Fruit fly (Drosophila melanogaster) whole organism, adult: Measurements from ENCODE around the gene Tbh.

ENCODE experiments used
- CG11617 ChIP-seq: fragments of 200-800 bp; sonication (Bioruptor generic); optimal IDR thresholded peaks from 2 replicates; lab custom pipeline; 2017; ENCODE audit warnings: mild to moderate bottlenecking, missing biosample characterization, missing genetic modification reagents, missing genetic modification characterization
- CG12768 ChIP-seq: fragments of 200-800 bp; sonication (Bioruptor generic); optimal IDR thresholded peaks from 2 replicates; lab custom pipeline; 2017; ENCODE audit warnings: missing biosample characterization, missing genetic modification characterization, mild to moderate bottlenecking, moderate library complexity, missing genetic modification reagents
- CG14711 ChIP-seq: fragments of 200-800 bp; sonication (Bioruptor generic); optimal IDR thresholded peaks from 2 replicates; lab custom pipeline; 2018; ENCODE audit warnings: missing biosample characterization, mild to moderate bottlenecking, missing genetic modification characterization, moderate library complexity
- CG1620 ChIP-seq: fragments of 200-800 bp; sonication (Bioruptor generic); optimal IDR thresholded peaks from 2 replicates; lab custom pipeline; 2016; ENCODE audit warnings: missing biosample characterization, missing genetic modification characterization
- CG33017 ChIP-seq: fragments of 200-800 bp; sonication (Bioruptor generic); optimal IDR thresholded peaks from 2 replicates; lab custom pipeline; 2018; ENCODE audit warnings: missing biosample characterization, mild to moderate bottlenecking, missing genetic modification characterization, moderate library complexity
- CG5204 ChIP-seq: fragments of 200-800 bp; sonication (Bioruptor generic); optimal IDR thresholded peaks from 2 replicates; lab custom pipeline; 2016; ENCODE audit warnings: missing biosample characterization, missing genetic modification characterization
- CG7045 ChIP-seq: fragments of 200-800 bp; sonication (Bioruptor generic); optimal IDR thresholded peaks from 2 replicates; lab custom pipeline; 2017; ENCODE audit warnings: missing biosample characterization, mild to moderate bottlenecking, missing genetic modification characterization
- CG7101 ChIP-seq: fragments of 200-800 bp; sonication (Bioruptor generic); optimal IDR thresholded peaks from 2 replicates; lab custom pipeline; 2018; ENCODE audit warnings: missing biosample characterization, mild to moderate bottlenecking, missing genetic modification characterization, moderate library complexity
- Clk ChIP-seq: fragments of 200-800 bp; sonication (Bioruptor generic); optimal IDR thresholded peaks from 2 replicates; lab custom pipeline; 2017; ENCODE audit warnings: missing biosample characterization, missing genetic modification characterization
- Crg-1 ChIP-seq: fragments of 200-800 bp; sonication (Bioruptor generic); optimal IDR thresholded peaks from 2 replicates; lab custom pipeline; 2016; ENCODE audit warnings: missing biosample characterization, missing genetic modification characterization
- Hr96 ChIP-seq: fragments of 200-800 bp; sonication (Bioruptor generic); optimal IDR thresholded peaks from 2 replicates; lab custom pipeline; 2016; ENCODE audit warnings: missing biosample characterization, missing genetic modification characterization
- Mnt ChIP-seq: fragments of 200-800 bp; sonication (Bioruptor generic); optimal IDR thresholded peaks from 2 replicates; lab custom pipeline; 2016; ENCODE audit warnings: missing biosample characterization, mild to moderate bottlenecking, missing genetic modification characterization
- bab1 ChIP-seq: fragments of 200-800 bp; sonication (Bioruptor generic); optimal IDR thresholded peaks from 3 replicates; lab custom pipeline; 2019; ENCODE audit warnings: missing biosample characterization, mild to moderate bottlenecking, missing genetic modification characterization, moderate library complexity
- cic ChIP-seq: fragments of 200-800 bp; sonication (Bioruptor generic); optimal IDR thresholded peaks from 2 replicates; lab custom pipeline; 2017; ENCODE audit warnings: missing biosample characterization, mild to moderate bottlenecking, missing genetic modification characterization, moderate library complexity
- cnc ChIP-seq, 2 experiments: fragments of >200 bp; optimal IDR thresholded peaks; 2 replicates each; lab custom pipeline; 2017
- kay ChIP-seq: fragments of 200-800 bp; sonication (Bioruptor generic); peaks from one replicate; lab custom pipeline; 2016; ENCODE audit warnings: missing biosample characterization, missing genetic modification characterization, borderline replicate concordance
- ovo ChIP-seq: fragments of 200-800 bp; sonication (Bioruptor generic); optimal IDR thresholded peaks from 2 replicates; lab custom pipeline; 2016; ENCODE audit warnings: missing biosample characterization, missing genetic modification characterization
- pad ChIP-seq: fragments of 200-800 bp; sonication (Bioruptor generic); optimal IDR thresholded peaks from 3 replicates; lab custom pipeline; 2017; ENCODE audit warnings: missing biosample characterization, missing genetic modification characterization, mild to moderate bottlenecking, moderate library complexity, missing genetic modification reagents
- tj ChIP-seq: fragments of 200-800 bp; sonication (Bioruptor generic); optimal IDR thresholded peaks from 3 replicates; lab custom pipeline; 2017; ENCODE audit warnings: missing biosample characterization, mild to moderate bottlenecking, missing genetic modification characterization, moderate library complexity
- toe ChIP-seq: fragments of 200-800 bp; sonication (Bioruptor generic); optimal IDR thresholded peaks from 2 replicates; lab custom pipeline; 2016; ENCODE audit warnings: missing biosample characterization, missing genetic modification characterization

Tbh gene

dm6 chrX:8058446-8058900, 63.0 kb downstream of the Tbh start:
- no peak for TF ChIP-seq Crg-1 (GFP tag; lab: Kevin White, UChicago)
- TF ChIP-seq kay (GFP tag; lab: Kevin White, UChicago): peak; percentile 93
- no peak for TF ChIP-seq toe (GFP tag; lab: Kevin White, UChicago)
- peak; percentile 9 for TF ChIP-seq CG11617
- no peak for TF ChIP-seq CG7045
- peak; percentile 65 for TF ChIP-seq pad (GFP tag; lab: Kevin White, UChicago)
- no peak for TF ChIP-seq Hr96 (GFP tag; lab: Kevin White, UChicago)
- TF ChIP-seq cnc (optimal IDR thresholded peaks at IDR 0.05; lab: Kevin White, UChicago): no peak
- peak; percentile 59 for TF ChIP-seq tj (GFP tag; lab: Kevin White, UChicago)
- peak; percentile 4 for TF ChIP-seq bab1 (GFP tag; lab: Kevin White, UChicago)
- TF ChIP-seq Mnt (GFP tag; lab: Kevin White, UChicago): peak; percentile 92
- TF ChIP-seq CG1620: no peak
- TF ChIP-seq cic (GFP tag; lab: Kevin White, UChicago): peak; percentile 81
- TF ChIP-seq CG7101 (tag; lab: Kevin White, UChicago): peak; percentile 11
- peak; percentile 0 for TF ChIP-seq CG12768 (GFP tag; lab: Kevin White, UChicago)
- no peak for TF ChIP-seq CG5204 (GFP tag; lab: Kevin White, UChicago)
- no peak for TF ChIP-seq CG33017 (tag; lab: Kevin White, UChicago)

DNA sequence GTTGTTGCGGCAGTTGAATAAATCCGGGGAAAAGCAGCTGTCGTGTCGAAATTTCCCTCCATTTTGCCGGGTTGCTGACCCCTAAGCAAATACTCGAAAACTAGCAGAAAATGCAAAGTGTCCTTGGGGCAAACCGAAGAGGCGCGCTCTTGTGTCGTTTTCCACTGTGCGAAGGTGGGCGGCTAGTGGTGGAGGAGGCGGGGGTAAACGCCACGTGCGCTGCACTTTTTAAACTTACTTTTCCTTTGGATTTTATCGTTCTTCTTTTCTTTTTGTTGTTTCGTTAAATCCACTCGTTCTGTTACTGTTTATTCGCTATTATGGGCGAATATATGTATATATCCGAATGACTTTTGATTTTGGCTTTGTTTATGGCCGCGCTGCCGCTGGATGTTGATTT, 64.1 kb downstream of the Tbh start:
- TF ChIP-seq Mnt (GFP tag; lab: Kevin White, UChicago): peak; percentile 78
- TF ChIP-seq Clk: no peak
- no peak for TF ChIP-seq CG7101 (tag; lab: Kevin White, UChicago)

dm6 chrX:8060148-8060920, 64.8 kb downstream of the Tbh start:
- no peak for TF ChIP-seq CG11617
- TF ChIP-seq ovo (GFP tag; lab: Kevin White, UChicago): peak; percentile 36
- peak; percentile 35 for TF ChIP-seq tj (GFP tag; lab: Kevin White, UChicago)
- TF ChIP-seq CG7101 (tag; lab: Kevin White, UChicago): no peak
- peak; percentile 87 for TF ChIP-seq kay (GFP tag; lab: Kevin White, UChicago)

DNA sequence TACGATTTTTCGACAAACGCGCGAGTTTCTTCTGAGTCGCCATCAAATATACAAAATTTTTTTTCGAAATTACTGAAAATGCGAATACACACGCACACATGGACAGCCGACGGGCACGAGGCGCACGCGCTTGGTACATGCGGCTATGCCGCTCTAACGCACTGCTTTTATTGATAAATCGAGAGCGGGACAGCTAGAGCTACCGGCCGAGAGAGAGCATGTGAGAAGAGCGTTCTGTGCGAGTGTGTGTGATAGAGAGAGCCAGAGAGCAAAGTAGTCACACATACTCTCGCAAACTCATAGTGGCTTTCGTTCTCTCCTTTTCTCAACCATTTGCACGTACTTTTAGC, 65.4 kb downstream of the Tbh start:
- TF ChIP-seq Clk (no peak), Mnt (GFP tag; lab: Kevin White, UChicago) (peak; percentile 97), CG1620 (no peak), cnc (optimal IDR thresholded peaks at IDR 0.05; lab: Kevin White, UChicago) (no peak), bab1 (GFP tag; lab: Kevin White, UChicago) (no peak), tj (GFP tag; lab: Kevin White, UChicago) (peak; percentile 24), kay (GFP tag; lab: Kevin White, UChicago) (peak; percentile 56), cic (GFP tag; lab: Kevin White, UChicago) (peak; percentile 69), Crg-1 (GFP tag; lab: Kevin White, UChicago) (no peak), CG7045 (no peak), CG33017 (tag; lab: Kevin White, UChicago) (no peak), CG14711 (tag; lab: Kevin White, UChicago) (no peak), pad (GFP tag; lab: Kevin White, UChicago) (peak; percentile 78), CG5204 (GFP tag; lab: Kevin White, UChicago) (no peak)

DNA sequence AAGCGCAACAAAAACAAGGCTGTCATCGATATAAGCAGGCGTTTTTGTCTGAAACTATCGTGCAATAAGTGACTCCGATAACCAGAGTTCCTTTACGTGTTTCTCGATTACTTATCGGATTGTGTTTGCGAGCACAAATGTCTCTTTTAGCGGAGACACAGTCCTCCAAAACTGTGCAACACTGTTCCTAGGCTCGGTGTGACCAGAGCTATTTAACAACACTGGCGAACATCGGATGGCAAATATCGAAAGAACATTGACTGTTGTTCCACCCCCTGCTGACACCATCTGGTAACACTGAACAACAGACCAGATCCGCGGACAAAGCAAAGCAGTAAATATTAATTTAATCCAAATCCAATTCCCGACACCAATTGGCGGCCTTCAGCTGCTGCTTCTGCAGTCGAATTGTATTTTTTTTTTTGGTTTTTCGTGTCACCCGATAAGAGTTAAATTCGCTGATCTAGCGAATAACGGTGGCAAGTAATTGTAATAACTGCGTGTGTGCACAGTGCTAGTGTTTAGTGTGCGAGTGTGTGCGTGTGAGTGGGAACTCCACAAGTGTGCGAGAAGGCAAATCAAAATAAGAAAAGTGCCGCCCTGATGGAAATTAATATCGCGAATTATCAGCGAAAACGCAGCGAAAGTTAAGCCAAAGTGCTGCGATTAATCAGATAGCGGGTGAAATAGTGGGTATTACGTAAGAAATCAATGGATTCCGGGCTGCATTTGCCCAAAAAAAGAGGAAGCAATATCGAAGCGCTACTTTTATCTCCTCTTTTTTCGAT, 66.1 kb downstream of the Tbh start, which contains the start of gene mys:
TSS of gene mys (plus strand) at position 254 of the 788 bp plus-strand sequence.
- TF ChIP-seq CG7101 (tag; lab: Kevin White, UChicago) (peak; percentile 80), CG12768 (GFP tag; lab: Kevin White, UChicago) (no peak), kay (GFP tag; lab: Kevin White, UChicago) (no peak), Crg-1 (GFP tag; lab: Kevin White, UChicago) (peak; percentile 60), CG33017 (tag; lab: Kevin White, UChicago) (peak; percentile 12), CG11617 (no peak), CG7045 (no peak), pad (GFP tag; lab: Kevin White, UChicago) (peak; percentile 7), CG1620 (peak; percentile 96), cnc (optimal IDR thresholded peaks at IDR 0.05; lab: Kevin White, UChicago) (no peak), ovo (GFP tag; lab: Kevin White, UChicago) (peak; percentile 61), CG14711 (tag; lab: Kevin White, UChicago) (peak; percentile 57), CG5204 (GFP tag; lab: Kevin White, UChicago) (no peak), bab1 (GFP tag; lab: Kevin White, UChicago) (peak; percentile 73), Hr96 (GFP tag; lab: Kevin White, UChicago) (peak; percentile 85), tj (GFP tag; lab: Kevin White, UChicago) (peak; percentile 92), toe (GFP tag; lab: Kevin White, UChicago) (peak; percentile 47), Mnt (GFP tag; lab: Kevin White, UChicago) (peak; percentile 24), cic (GFP tag; lab: Kevin White, UChicago) (no peak), Clk (peak; percentile 58)
